Fruit fly (Drosophila melanogaster) whole organism, embryonic: Measurements from ENCODE around the gene pbl.

Source experiments
- Adf1 ChIP-seq: fragments of 200-800 bp; sonication (Bioruptor generic); IDR thresholded peaks from 2 replicates; pipeline ENCODE4 v1.3.6; 2022; ENCODE audit warnings: missing biosample characterization, missing genetic modification characterization
- Blimp-1 ChIP-seq: fragments of 200-800 bp; sonication (Bioruptor generic); optimal IDR thresholded peaks from 3 replicates; lab custom pipeline; 2018; ENCODE audit warnings: missing biosample characterization, missing genetic modification characterization, mild to moderate bottlenecking, moderate library complexity, missing genetic modification reagents
- CG10274 ChIP-seq: fragments of 200-800 bp; sonication (Bioruptor generic); optimal IDR thresholded peaks from 3 replicates; lab custom pipeline; 2017; ENCODE audit warnings: missing biosample characterization, mild to moderate bottlenecking, missing genetic modification characterization
- CG11247 ChIP-seq: fragments of 200-800 bp; sonication (Bioruptor generic); IDR thresholded peaks from 2 replicates; pipeline ENCODE4 v1.3.6; 2022; ENCODE audit warnings: missing biosample characterization, missing genetic modification characterization
- CG11504 ChIP-seq: fragments of 200-800 bp; sonication (Bioruptor generic); optimal IDR thresholded peaks from 3 replicates; lab custom pipeline; 2019; ENCODE audit warnings: missing biosample characterization, mild to moderate bottlenecking, missing genetic modification characterization, moderate library complexity
- CG11695 ChIP-seq: fragments of 200-800 bp; sonication (Bioruptor generic); IDR thresholded peaks from 3 replicates; pipeline ENCODE4 v1.3.6; 2022; ENCODE audit warnings: missing biosample characterization, missing genetic modification characterization
- CG12299 ChIP-seq: fragments of 200-800 bp; sonication (Bioruptor generic); optimal IDR thresholded peaks from 2 replicates; lab custom pipeline; 2018; ENCODE audit warnings: missing biosample characterization, mild to moderate bottlenecking, missing genetic modification characterization
- CG13894 ChIP-seq: fragments of 200-800 bp; sonication (Bioruptor generic); optimal IDR thresholded peaks from 3 replicates; lab custom pipeline; 2018; ENCODE audit warnings: missing biosample characterization, mild to moderate bottlenecking, missing genetic modification characterization, moderate library complexity
- CG15269 ChIP-seq: fragments of 200-800 bp; sonication (Bioruptor generic); optimal IDR thresholded peaks from 2 replicates; lab custom pipeline; 2018; ENCODE audit warnings: missing biosample characterization, mild to moderate bottlenecking, missing genetic modification characterization, moderate library complexity
- CG1529 ChIP-seq: fragments of 200-800 bp; sonication (Bioruptor generic); optimal IDR thresholded peaks from 3 replicates; lab custom pipeline; 2018; ENCODE audit warnings: missing biosample characterization, missing genetic modification characterization
- CG1603 ChIP-seq: fragments of 200-800 bp; sonication (Bioruptor generic); optimal IDR thresholded peaks from 2 replicates; lab custom pipeline; 2019; ENCODE audit warnings: missing biosample characterization, mild to moderate bottlenecking, missing genetic modification characterization, moderate library complexity
- CG2202 ChIP-seq: fragments of 200-800 bp; sonication (Bioruptor generic); optimal IDR thresholded peaks from 2 replicates; lab custom pipeline; 2018; ENCODE audit warnings: missing biosample characterization, mild to moderate bottlenecking, missing genetic modification characterization
- CG2889 ChIP-seq: fragments of 200-800 bp; sonication (Bioruptor generic); IDR thresholded peaks from 3 replicates; pipeline ENCODE4 v1.3.6; 2022; ENCODE audit warnings: missing biosample characterization, missing genetic modification characterization
- CG31388 ChIP-seq: fragments of 200-800 bp; sonication (Bioruptor generic); optimal IDR thresholded peaks from 2 replicates; lab custom pipeline; 2016; ENCODE audit warnings: missing biosample characterization, missing genetic modification characterization
- CG3407 ChIP-seq: fragments of 200-800 bp; sonication (Bioruptor generic); optimal IDR thresholded peaks from 2 replicates; lab custom pipeline; 2018; ENCODE audit warnings: missing biosample characterization, mild to moderate bottlenecking, missing genetic modification characterization
- CG4328 ChIP-seq: fragments of 200-800 bp; sonication (Bioruptor generic); optimal IDR thresholded peaks from 3 replicates; lab custom pipeline; 2017; ENCODE audit warnings: missing biosample characterization, missing genetic modification reagents, missing genetic modification characterization
- CG6765 ChIP-seq: fragments of 200-800 bp; sonication (Bioruptor generic); optimal IDR thresholded peaks from 3 replicates; lab custom pipeline; 2017; ENCODE audit warnings: missing biosample characterization, mild to moderate bottlenecking, missing genetic modification characterization
- CG6854 ChIP-seq: fragments of 200-800 bp; sonication (Bioruptor generic); optimal IDR thresholded peaks from 3 replicates; lab custom pipeline; 2017; ENCODE audit warnings: missing biosample characterization, mild to moderate bottlenecking, missing genetic modification characterization
- CG7271 ChIP-seq: fragments of 200-800 bp; sonication (Bioruptor generic); optimal IDR thresholded peaks from 2 replicates; lab custom pipeline; 2018; ENCODE audit warnings: missing biosample characterization, mild to moderate bottlenecking, missing genetic modification characterization, moderate library complexity
- CG8359 ChIP-seq: fragments of 200-800 bp; sonication (Bioruptor generic); optimal IDR thresholded peaks from 2 replicates; lab custom pipeline; 2017; ENCODE audit warnings: missing biosample characterization, mild to moderate bottlenecking, missing genetic modification characterization, borderline replicate concordance
- CG9817 ChIP-seq: fragments of 200-800 bp; sonication (Bioruptor generic); optimal IDR thresholded peaks from 2 replicates; lab custom pipeline; 2018; ENCODE audit warnings: missing biosample characterization, mild to moderate bottlenecking, missing genetic modification characterization, moderate library complexity
- CTCF ChIP-seq: fragments of 200-800 bp; sonication (Bioruptor generic); optimal IDR thresholded peaks from 2 replicates; lab custom pipeline; 2017; ENCODE audit warnings: missing biosample characterization, mild to moderate bottlenecking, missing genetic modification characterization, moderate library complexity
- Dfd ChIP-seq, 2 experiments: fragments of >200 bp; optimal IDR thresholded peaks; 2 replicates each; lab custom pipeline; 2017; ENCODE audit warnings: missing biosample characterization in 2 of 2, missing genetic modification characterization in 2 of 2
- Drgx ChIP-seq: fragments of 200-800 bp; sonication (Bioruptor generic); IDR thresholded peaks from 2 replicates; pipeline ENCODE4 v1.3.6; 2022; ENCODE audit warnings: missing biosample characterization, missing genetic modification characterization
- HLH3B ChIP-seq: fragments of 200-800 bp; sonication (Bioruptor generic); IDR thresholded peaks from 2 replicates; pipeline ENCODE4 v1.3.6; 2022; ENCODE audit warnings: missing biosample characterization, missing genetic modification characterization
- MESR4 ChIP-seq: fragments of 200-800 bp; sonication (Bioruptor generic); optimal IDR thresholded peaks from 2 replicates; lab custom pipeline; 2018; ENCODE audit warnings: missing biosample characterization, mild to moderate bottlenecking, missing genetic modification characterization, moderate library complexity
- Meics ChIP-seq: fragments of 200-800 bp; sonication (Bioruptor generic); optimal IDR thresholded peaks from 2 replicates; lab custom pipeline; 2017; ENCODE audit warnings: missing biosample characterization, mild to moderate bottlenecking, missing genetic modification characterization
- Mes4 ChIP-seq: fragments of 200-800 bp; sonication (Bioruptor generic); optimal IDR thresholded peaks from 2 replicates; lab custom pipeline; 2016; ENCODE audit warnings: missing biosample characterization, missing genetic modification characterization
- NC2α ChIP-seq: fragments of 200-800 bp; sonication (Bioruptor generic); optimal IDR thresholded peaks from 2 replicates; lab custom pipeline; 2016; ENCODE audit warnings: missing biosample characterization, missing genetic modification characterization
- Scr ChIP-seq: fragments of 200-800 bp; sonication (Bioruptor generic); IDR thresholded peaks from 2 replicates; pipeline ENCODE4 v1.3.6; 2022; ENCODE audit warnings: missing biosample characterization, missing genetic modification characterization; ENCODE audit not compliant: partially characterized antibody
- Sox100B ChIP-seq: fragments of 200-800 bp; sonication (Bioruptor generic); optimal IDR thresholded peaks from 3 replicates; lab custom pipeline; 2018; ENCODE audit warnings: missing biosample characterization, mild to moderate bottlenecking, missing genetic modification characterization
- Stat92E ChIP-seq, 3 experiments: fragments of >200 bp in 2 of 3; fragments of 200-800 bp in 1 of 3; sonication (Bioruptor generic) in 1 of 3; optimal IDR thresholded peaks; 2 replicates each; lab custom pipeline; 2017 to 2019; ENCODE audit warnings: missing biosample characterization in 3 of 3, missing genetic modification characterization in 3 of 3, mild to moderate bottlenecking in 1 of 3, moderate library complexity in 1 of 3
- Trl ChIP-seq, 3 experiments: fragments of >200 bp in 2 of 3; fragments of 200-800 bp in 1 of 3; sonication (Bioruptor generic) in 1 of 3; optimal IDR thresholded peaks; 2 replicates in 1 of 3; 3 replicates in 2 of 3; lab custom pipeline; 2016 to 2017; ENCODE audit warnings: missing biosample characterization in 1 of 3, missing genetic modification characterization in 1 of 3
- ac ChIP-seq: fragments of 200-800 bp; sonication (Bioruptor generic); optimal IDR thresholded peaks from 3 replicates; lab custom pipeline; 2017; ENCODE audit warnings: missing biosample characterization, mild to moderate bottlenecking, missing genetic modification characterization
- caup ChIP-seq: fragments of 200-800 bp; sonication (Bioruptor generic); optimal IDR thresholded peaks from 3 replicates; lab custom pipeline; 2017; ENCODE audit warnings: missing biosample characterization, mild to moderate bottlenecking, missing genetic modification characterization, moderate library complexity; ENCODE audit not compliant: severe bottlenecking
- crol ChIP-seq: fragments of 200-800 bp; sonication (Bioruptor generic); IDR thresholded peaks from 2 replicates; pipeline ENCODE4 v1.3.6; 2022; ENCODE audit warnings: missing biosample characterization, missing genetic modification characterization
- eyg ChIP-seq: fragments of 200-800 bp; sonication (Bioruptor generic); optimal IDR thresholded peaks from 3 replicates; lab custom pipeline; 2016; ENCODE audit warnings: missing biosample characterization, missing genetic modification characterization
- fd64A ChIP-seq: fragments of 200-800 bp; sonication (Bioruptor generic); optimal IDR thresholded peaks from 3 replicates; lab custom pipeline; 2018; ENCODE audit warnings: missing biosample characterization, mild to moderate bottlenecking, missing genetic modification characterization
- grn ChIP-seq: fragments of 200-800 bp; sonication (Bioruptor generic); optimal IDR thresholded peaks from 3 replicates; lab custom pipeline; 2017; ENCODE audit warnings: missing biosample characterization, missing genetic modification characterization
- gro ChIP-seq: fragments of 200-800 bp; sonication (Bioruptor generic); optimal IDR thresholded peaks from 2 replicates; lab custom pipeline; 2016; ENCODE audit warnings: missing biosample characterization, missing genetic modification characterization
- maf-S ChIP-seq: fragments of 200-800 bp; sonication (Bioruptor generic); optimal IDR thresholded peaks from 2 replicates; lab custom pipeline; 2016; ENCODE audit warnings: missing biosample characterization, missing genetic modification characterization
- nom ChIP-seq: fragments of 200-800 bp; sonication (Bioruptor generic); optimal IDR thresholded peaks from 2 replicates; lab custom pipeline; 2017; ENCODE audit warnings: missing biosample characterization, missing genetic modification characterization, mild to moderate bottlenecking, moderate library complexity, missing genetic modification reagents
- pfk ChIP-seq: fragments of 200-800 bp; sonication (Bioruptor generic); optimal IDR thresholded peaks from 2 replicates; lab custom pipeline; 2018; ENCODE audit warnings: missing biosample characterization, mild to moderate bottlenecking, missing genetic modification characterization, moderate library complexity
- ro ChIP-seq: fragments of 200-800 bp; sonication (Bioruptor generic); IDR thresholded peaks from 2 replicates; pipeline ENCODE4 v1.3.6; 2022; ENCODE audit warnings: missing biosample characterization, missing genetic modification characterization
- sens ChIP-seq: fragments of 200-800 bp; sonication (Bioruptor generic); peaks from one replicate; lab custom pipeline; 2016; ENCODE audit warnings: missing biosample characterization, missing genetic modification characterization
- slbo ChIP-seq: fragments of 200-800 bp; sonication (Bioruptor generic); IDR thresholded peaks from 2 replicates; pipeline ENCODE4 v1.3.6; 2022; ENCODE audit warnings: missing biosample characterization, missing genetic modification characterization
- trem ChIP-seq: fragments of 200-800 bp; optimal IDR thresholded peaks from 3 replicates; lab custom pipeline; 2019; ENCODE audit warnings: missing biosample characterization, mild to moderate bottlenecking, missing genetic modification characterization, moderate library complexity
- tup ChIP-seq: fragments of 200-800 bp; sonication (Bioruptor generic); optimal IDR thresholded peaks from 2 replicates; lab custom pipeline; 2016; ENCODE audit warnings: missing biosample characterization, mild to moderate bottlenecking, missing genetic modification characterization, moderate library complexity

Gene pbl

DNA sequence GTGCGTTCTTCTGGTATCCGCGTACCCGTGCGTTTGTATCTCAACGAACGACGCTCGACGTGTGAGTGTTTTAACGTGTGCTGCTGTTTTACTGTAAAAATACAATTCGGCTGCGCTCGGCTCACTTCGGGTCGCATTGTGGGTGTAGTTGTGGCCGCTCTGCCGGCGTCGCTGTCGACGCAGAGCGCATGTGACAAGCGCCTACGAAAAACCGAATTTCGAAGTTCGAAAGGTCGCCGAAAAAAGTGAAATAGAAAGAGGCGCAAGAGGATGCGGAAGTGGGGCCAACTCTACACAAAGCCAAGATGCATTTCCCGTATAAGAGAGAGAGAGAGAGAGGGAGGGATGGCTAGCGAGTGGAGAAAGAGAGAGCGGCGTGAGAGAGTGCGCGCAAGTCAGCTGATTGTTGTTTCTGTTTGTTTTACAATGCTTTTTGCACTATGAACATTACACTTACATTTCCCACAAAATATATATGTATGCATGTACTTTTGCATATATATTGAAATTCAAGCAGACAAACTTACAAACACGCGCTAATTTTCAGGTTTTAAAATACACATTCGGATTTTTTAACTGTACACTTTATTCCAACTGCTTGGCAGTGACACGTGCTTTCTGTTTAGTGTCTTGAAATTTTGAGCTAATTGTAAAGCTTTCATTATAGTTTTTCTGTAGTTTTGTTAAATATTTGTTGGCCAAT, 56.9 kb downstream of the pbl start (continued):
- peak; percentile 77 for TF ChIP-seq Sox100B (GFP tag; lab: Kevin White, UChicago)
- peak; percentile 85 for TF ChIP-seq nom (GFP tag; lab: Kevin White, UChicago)
- TF ChIP-seq slbo (GFP tag; lab: Robert Waterston, UW): no peak
- peak; percentile 42 for TF ChIP-seq trem (tag; lab: Kevin White, UChicago)
- TF ChIP-seq CTCF: peak; percentile 64
- TF ChIP-seq CG6854 (GFP tag; lab: Kevin White, UChicago): peak; percentile 92
- TF ChIP-seq CG6765 (GFP tag; lab: Kevin White, UChicago): peak; percentile 96
- peak; percentile 77 for TF ChIP-seq sens (GFP tag; lab: Kevin White, UChicago)
- TF ChIP-seq NC2α (GFP tag; lab: Kevin White, UChicago): peak; percentile 71
- TF ChIP-seq gro (GFP tag; lab: Kevin White, UChicago): peak; percentile 10
- TF ChIP-seq CG31388 (GFP tag; lab: Kevin White, UChicago): no peak
- TF ChIP-seq CG2202 (tag; lab: Kevin White, UChicago): peak; percentile 52
- TF ChIP-seq caup: peak; percentile 85
- peak; percentile 6 for TF ChIP-seq MESR4
- TF ChIP-seq grn (GFP tag; lab: Kevin White, UChicago): peak; percentile 13
- TF ChIP-seq Dfd (GFP tag; optimal IDR thresholded peaks at IDR 0.05; lab: Kevin White, UChicago): no peak
- peak; percentile 63 for TF ChIP-seq CG1603
- TF ChIP-seq Blimp-1: peak; percentile 44
- no peak for TF ChIP-seq CG2889 (GFP tag; lab: Robert Waterston, UW)
- 0 out of 2 replicates have a peak, but pooled peaks have one; percentile 33 for TF ChIP-seq Scr (GFP tag; lab: Robert Waterston, UW)
- peak; percentile 50 for TF ChIP-seq CG3407
- TF ChIP-seq CG1529 (GFP tag; lab: Kevin White, UChicago): peak; percentile 69
- peak; percentile 55 for TF ChIP-seq CG11504 (tag; lab: Kevin White, UChicago)
- TF ChIP-seq Stat92E (GFP tag; optimal IDR thresholded peaks at IDR 0.05; lab: Kevin White, UChicago): peak in 1 of 3 experiments; percentile 5
- peak; percentile 26 for TF ChIP-seq ac (GFP tag; lab: Kevin White, UChicago)
- TF ChIP-seq CG15269: peak; percentile 58
- peak; percentile 54 for TF ChIP-seq CG10274 (GFP tag; lab: Kevin White, UChicago)
- TF ChIP-seq CG8359 (GFP tag; lab: Kevin White, UChicago): peak; percentile 76
- TF ChIP-seq CG4328 (GFP tag; lab: Kevin White, UChicago): peak; percentile 85
- peak; percentile 62 for TF ChIP-seq crol (GFP tag; lab: Robert Waterston, UW)
- no peak for TF ChIP-seq ro
- TF ChIP-seq maf-S (GFP tag; lab: Kevin White, UChicago): no peak
- peak; percentile 74 for TF ChIP-seq CG12299 (tag; lab: Kevin White, UChicago)
- TF ChIP-seq CG7271 (tag; lab: Kevin White, UChicago): peak; percentile 74
- TF ChIP-seq Mes4 (GFP tag; lab: Kevin White, UChicago): peak; percentile 33
- peak; percentile 97 for TF ChIP-seq fd64A (GFP tag; lab: Kevin White, UChicago)
- 0 out of 2 replicates have a peak, but pooled peaks have one; percentile 32 for TF ChIP-seq CG11247 (GFP tag; lab: Robert Waterston, UW)
- TF ChIP-seq CG9817: no peak
- peak; percentile 81 for TF ChIP-seq pfk (GFP tag; lab: Kevin White, UChicago)
- peak; percentile 92 to 93 for TF ChIP-seq Trl (optimal IDR thresholded peaks at IDR 0.05; lab: Kevin White, UChicago)
- TF ChIP-seq Trl (GFP tag; optimal IDR thresholded peaks at IDR 0.05; lab: Kevin White, UChicago): peak; percentile 9
- no peak for TF ChIP-seq Drgx (GFP tag; lab: Robert Waterston, UW)
- peak; percentile 97 for TF ChIP-seq Adf1 (GFP tag; lab: Robert Waterston, UW)
- peak; percentile 70 for TF ChIP-seq Meics (GFP tag; lab: Kevin White, UChicago)
- no peak for TF ChIP-seq eyg
- TF ChIP-seq CG11695 (GFP tag; lab: Robert Waterston, UW): peak; percentile 30; the same call in 1 of the 3 replicates
- peak; percentile 60; the same call in 1 of the 2 replicates for TF ChIP-seq HLH3B (GFP tag; lab: Robert Waterston, UW)
- TF ChIP-seq tup (GFP tag; lab: Kevin White, UChicago): no peak
- TF ChIP-seq CG13894 (tag; lab: Kevin White, UChicago): peak; percentile 76
